Fruit fly (Drosophila melanogaster) whole organism, embryonic: ENCODE measurements around the gene CG1896.
A peak's percentile ranks its signal among the peaks of the same experiment; 100 is the strongest.

Source experiments
- Ada2b ChIP-seq: fragments of 200-800 bp; sonication (Bioruptor generic); IDR thresholded peaks from 2 replicates; pipeline ENCODE4 v1.3.6; 2022; ENCODE audit warnings: missing biosample characterization, missing genetic modification characterization
- CG10147 ChIP-seq: fragments of 200-800 bp; sonication (Bioruptor generic); optimal IDR thresholded peaks from 2 replicates; lab custom pipeline; 2019; ENCODE audit warnings: missing biosample characterization, mild to moderate bottlenecking, missing genetic modification characterization, moderate library complexity
- CG12236 ChIP-seq: fragments of 200-800 bp; sonication (Bioruptor generic); optimal IDR thresholded peaks from 2 replicates; lab custom pipeline; 2016; ENCODE audit warnings: missing biosample characterization, missing genetic modification characterization
- CG12391 ChIP-seq: fragments of 200-800 bp; sonication (Bioruptor generic); optimal IDR thresholded peaks from 3 replicates; lab custom pipeline; 2018; ENCODE audit warnings: missing biosample characterization, mild to moderate bottlenecking, missing genetic modification characterization, moderate library complexity
- CG13296 ChIP-seq: fragments of 200-800 bp; sonication (Bioruptor generic); optimal IDR thresholded peaks from 3 replicates; lab custom pipeline; 2018; ENCODE audit warnings: missing biosample characterization, mild to moderate bottlenecking, missing genetic modification characterization
- CG13894 ChIP-seq: fragments of 200-800 bp; sonication (Bioruptor generic); optimal IDR thresholded peaks from 3 replicates; lab custom pipeline; 2018; ENCODE audit warnings: missing biosample characterization, mild to moderate bottlenecking, missing genetic modification characterization, moderate library complexity
- CG17361 ChIP-seq: fragments of 200-800 bp; sonication (Bioruptor generic); IDR thresholded peaks from 3 replicates; pipeline ENCODE4 v1.3.6; 2022; ENCODE audit warnings: missing biosample characterization, missing genetic modification characterization
- CG17912 ChIP-seq: fragments of 200-800 bp; sonication (Bioruptor generic); optimal IDR thresholded peaks from 2 replicates; lab custom pipeline; 2018; ENCODE audit warnings: missing biosample characterization, mild to moderate bottlenecking, missing genetic modification characterization
- CG3065 ChIP-seq: fragments of 200-800 bp; sonication (Bioruptor generic); optimal IDR thresholded peaks from 2 replicates; lab custom pipeline; 2016; ENCODE audit warnings: missing biosample characterization, missing genetic modification characterization
- CG3163 ChIP-seq: fragments of 200-800 bp; sonication (Bioruptor generic); optimal IDR thresholded peaks from 3 replicates; lab custom pipeline; 2016; ENCODE audit warnings: missing biosample characterization, missing genetic modification characterization
- CG3726 ChIP-seq: fragments of 200-800 bp; sonication (Bioruptor generic); IDR thresholded peaks from 3 replicates; pipeline ENCODE4, ENCODE4 v1.3.6; 2022; ENCODE audit warnings: missing biosample characterization, missing genetic modification characterization
- CG4282 ChIP-seq: fragments of 200-800 bp; sonication (Bioruptor generic); optimal IDR thresholded peaks from 2 replicates; lab custom pipeline; 2016; ENCODE audit warnings: missing biosample characterization, missing genetic modification characterization
- CG4730 ChIP-seq: fragments of 200-800 bp; sonication (Bioruptor generic); IDR thresholded peaks from 2 replicates; pipeline ENCODE4 v1.3.6; 2022; ENCODE audit warnings: missing biosample characterization, missing genetic modification characterization
- CG4854 ChIP-seq: fragments of 200-800 bp; sonication (Bioruptor generic); optimal IDR thresholded peaks from 2 replicates; lab custom pipeline; 2016; ENCODE audit warnings: missing biosample characterization, missing genetic modification characterization, inconsistent platforms
- CG5953 ChIP-seq: fragments of 200-800 bp; sonication (Bioruptor generic); IDR thresholded peaks from 2 replicates; pipeline ENCODE4 v1.3.6; 2022; ENCODE audit warnings: missing biosample characterization, missing genetic modification characterization
- CG6272 ChIP-seq: fragments of 200-800 bp; sonication (Bioruptor generic); IDR thresholded peaks from 2 replicates; pipeline ENCODE4 v1.3.6; 2022; ENCODE audit warnings: missing biosample characterization, missing genetic modification characterization
- CG6791 ChIP-seq: fragments of 200-800 bp; sonication (Bioruptor generic); IDR thresholded peaks from 3 replicates; pipeline ENCODE4 v1.3.6; 2022; ENCODE audit warnings: missing biosample characterization, missing genetic modification characterization; ENCODE audit not compliant: partially characterized antibody
- CG7357 ChIP-seq: fragments of 200-800 bp; sonication (Bioruptor generic); IDR thresholded peaks from 3 replicates; pipeline ENCODE4 v1.3.6; 2022; ENCODE audit warnings: missing biosample characterization, missing genetic modification characterization
- CG7372 ChIP-seq: fragments of 200-800 bp; sonication (Bioruptor generic); IDR thresholded peaks from 2 replicates; pipeline ENCODE4 v1.3.6; 2022; ENCODE audit warnings: missing biosample characterization, missing genetic modification characterization
- CG8944 ChIP-seq: fragments of 200-800 bp; sonication (Bioruptor generic); optimal IDR thresholded peaks from 3 replicates; lab custom pipeline; 2016; ENCODE audit warnings: missing biosample characterization, missing genetic modification characterization
- D ChIP-seq, 2 experiments: fragments of 200-800 bp in 1 of 2; fragments of >200 bp in 1 of 2; sonication (Bioruptor generic) in 1 of 2; optimal IDR thresholded peaks; 2 replicates in 1 of 2; 3 replicates in 1 of 2; lab custom pipeline; 2017; ENCODE audit warnings: mild to moderate bottlenecking in 1 of 2, missing biosample characterization in 1 of 2, missing genetic modification characterization in 1 of 2, missing genetic modification reagents in 1 of 2
- E2f2 ChIP-seq: fragments of 200-800 bp; sonication (Bioruptor generic); IDR thresholded peaks from 2 replicates; pipeline ENCODE4 v1.3.6; 2022; ENCODE audit warnings: missing biosample characterization, missing genetic modification characterization
- H15 ChIP-seq: fragments of 200-800 bp; sonication (Bioruptor generic); IDR thresholded peaks from 3 replicates; pipeline ENCODE4 v1.3.6; 2022; ENCODE audit warnings: missing biosample characterization, missing genetic modification characterization
- H2.0 ChIP-seq: fragments of 200-800 bp; sonication (Bioruptor generic); IDR thresholded peaks from 2 replicates; pipeline ENCODE4 v1.3.6; 2022; ENCODE audit warnings: missing biosample characterization, missing genetic modification characterization
- HLHmδ ChIP-seq: fragments of 200-800 bp; sonication (Bioruptor generic); optimal IDR thresholded peaks from 2 replicates; lab custom pipeline; 2018; ENCODE audit warnings: missing biosample characterization, mild to moderate bottlenecking, missing genetic modification characterization, moderate library complexity
- Med ChIP-seq: fragments of 200-800 bp; sonication (Bioruptor generic); peaks from one replicate; lab custom pipeline; 2016; ENCODE audit warnings: missing biosample characterization, missing genetic modification characterization, mild to moderate bottlenecking, inconsistent platforms, moderate library complexity
- Meics ChIP-seq: fragments of 200-800 bp; sonication (Bioruptor generic); optimal IDR thresholded peaks from 2 replicates; lab custom pipeline; 2017; ENCODE audit warnings: missing biosample characterization, mild to moderate bottlenecking, missing genetic modification characterization
- Mes4 ChIP-seq: fragments of 200-800 bp; sonication (Bioruptor generic); optimal IDR thresholded peaks from 2 replicates; lab custom pipeline; 2016; ENCODE audit warnings: missing biosample characterization, missing genetic modification characterization
- Oli ChIP-seq: fragments of 200-800 bp; sonication (Bioruptor generic); optimal IDR thresholded peaks from 2 replicates; lab custom pipeline; 2018; ENCODE audit warnings: missing biosample characterization, mild to moderate bottlenecking, missing genetic modification characterization, moderate library complexity
- Usf ChIP-seq: fragments of 200-800 bp; sonication (Bioruptor generic); optimal IDR thresholded peaks from 2 replicates; lab custom pipeline; 2017; ENCODE audit warnings: missing genotype, missing biosample characterization, missing genetic modification characterization
- aop ChIP-seq: fragments of 200-800 bp; sonication (Bioruptor generic); IDR thresholded peaks from 2 replicates; pipeline ENCODE4 v1.3.6; 2022; ENCODE audit warnings: missing biosample characterization, missing genetic modification characterization
- bsh ChIP-seq, 2 experiments: fragments of 200-800 bp; sonication (Bioruptor generic); optimal IDR thresholded peaks; 2 replicates each; lab custom pipeline; 2017 to 2018; ENCODE audit warnings: mild to moderate bottlenecking in 2 of 2, missing biosample characterization in 2 of 2, missing genetic modification characterization in 2 of 2, moderate library complexity in 1 of 2
- btn ChIP-seq: fragments of 200-800 bp; sonication (Bioruptor generic); optimal IDR thresholded peaks from 2 replicates; lab custom pipeline; 2016; ENCODE audit warnings: missing biosample characterization, missing genetic modification characterization
- cato ChIP-seq: fragments of 200-800 bp; sonication (Bioruptor generic); optimal IDR thresholded peaks from 2 replicates; lab custom pipeline; 2016; ENCODE audit warnings: missing biosample characterization, missing genetic modification characterization, borderline replicate concordance
- caup ChIP-seq: fragments of 200-800 bp; sonication (Bioruptor generic); optimal IDR thresholded peaks from 3 replicates; lab custom pipeline; 2017; ENCODE audit warnings: missing biosample characterization, mild to moderate bottlenecking, missing genetic modification characterization, moderate library complexity; ENCODE audit not compliant: severe bottlenecking
- chinmo ChIP-seq: fragments of 200-800 bp; sonication (Bioruptor generic); IDR thresholded peaks from 4 replicates; pipeline ENCODE4 v1.3.6; 2022; ENCODE audit warnings: missing biosample characterization, missing genetic modification characterization; ENCODE audit not compliant: partially characterized antibody
- crp ChIP-seq, 2 experiments: fragments of 200-800 bp; sonication (Bioruptor generic); optimal IDR thresholded peaks; 2 replicates in 1 of 2; 3 replicates in 1 of 2; lab custom pipeline; 2017; ENCODE audit warnings: missing biosample characterization in 2 of 2, missing genetic modification characterization in 2 of 2, mild to moderate bottlenecking in 1 of 2, moderate library complexity in 1 of 2
- dm ChIP-seq: fragments of 200-800 bp; sonication (Bioruptor generic); optimal IDR thresholded peaks from 3 replicates; lab custom pipeline; 2016; ENCODE audit warnings: missing biosample characterization, missing genetic modification characterization
- gro ChIP-seq: fragments of 200-800 bp; sonication (Bioruptor generic); optimal IDR thresholded peaks from 2 replicates; lab custom pipeline; 2016; ENCODE audit warnings: missing biosample characterization, missing genetic modification characterization
- lbe ChIP-seq: fragments of 200-800 bp; sonication (Bioruptor generic); optimal IDR thresholded peaks from 2 replicates; lab custom pipeline; 2016; ENCODE audit warnings: missing biosample characterization, mild to moderate bottlenecking, missing genetic modification characterization
- mam ChIP-seq: fragments of 200-800 bp; sonication (Bioruptor generic); optimal IDR thresholded peaks from 3 replicates; lab custom pipeline; 2016; ENCODE audit warnings: missing biosample characterization, missing genetic modification characterization
- oc ChIP-seq: fragments of 200-800 bp; sonication (Bioruptor generic); optimal IDR thresholded peaks from 2 replicates; lab custom pipeline; 2018; ENCODE audit warnings: missing biosample characterization, mild to moderate bottlenecking, missing genetic modification characterization, moderate library complexity
- repo ChIP-seq: fragments of 200-800 bp; sonication (Bioruptor generic); optimal IDR thresholded peaks from 2 replicates; lab custom pipeline; 2016; ENCODE audit warnings: missing biosample characterization, missing genetic modification characterization
- rib ChIP-seq: fragments of 200-800 bp; sonication (Bioruptor generic); IDR thresholded peaks from 2 replicates; pipeline ENCODE4 v1.3.6; 2022; ENCODE audit warnings: missing biosample characterization, missing genetic modification characterization
- ro ChIP-seq: fragments of 200-800 bp; sonication (Bioruptor generic); IDR thresholded peaks from 2 replicates; pipeline ENCODE4 v1.3.6; 2022; ENCODE audit warnings: missing biosample characterization, missing genetic modification characterization
- salm ChIP-seq: fragments of 200-800 bp; sonication (Bioruptor generic); optimal IDR thresholded peaks from 2 replicates; lab custom pipeline; 2018; ENCODE audit warnings: missing biosample characterization, mild to moderate bottlenecking, missing genetic modification characterization
- stc ChIP-seq: fragments of 200-800 bp; sonication (Bioruptor generic); IDR thresholded peaks from 2 replicates; pipeline ENCODE4 v1.3.6; 2022; ENCODE audit warnings: missing biosample characterization, missing genetic modification characterization
- tio ChIP-seq: fragments of 200-800 bp; sonication (Bioruptor generic); optimal IDR thresholded peaks from 2 replicates; lab custom pipeline; 2017; ENCODE audit warnings: missing biosample characterization, missing genetic modification characterization, inconsistent platforms
- unpg ChIP-seq: fragments of 200-800 bp; sonication (Bioruptor generic); optimal IDR thresholded peaks from 3 replicates; lab custom pipeline; 2018; ENCODE audit warnings: missing biosample characterization, mild to moderate bottlenecking, missing genetic modification characterization, moderate library complexity
- zen2 ChIP-seq: fragments of 200-800 bp; sonication (Bioruptor generic); IDR thresholded peaks from 3 replicates; pipeline ENCODE4 v1.3.6; 2022; ENCODE audit warnings: missing biosample characterization, missing genetic modification characterization; ENCODE audit not compliant: partially characterized antibody
- zfh2 ChIP-seq: fragments of 200-800 bp; sonication (Bioruptor generic); optimal IDR thresholded peaks from 2 replicates; lab custom pipeline; 2016; ENCODE audit warnings: missing biosample characterization, missing genetic modification characterization

CG1896 gene

DNA sequence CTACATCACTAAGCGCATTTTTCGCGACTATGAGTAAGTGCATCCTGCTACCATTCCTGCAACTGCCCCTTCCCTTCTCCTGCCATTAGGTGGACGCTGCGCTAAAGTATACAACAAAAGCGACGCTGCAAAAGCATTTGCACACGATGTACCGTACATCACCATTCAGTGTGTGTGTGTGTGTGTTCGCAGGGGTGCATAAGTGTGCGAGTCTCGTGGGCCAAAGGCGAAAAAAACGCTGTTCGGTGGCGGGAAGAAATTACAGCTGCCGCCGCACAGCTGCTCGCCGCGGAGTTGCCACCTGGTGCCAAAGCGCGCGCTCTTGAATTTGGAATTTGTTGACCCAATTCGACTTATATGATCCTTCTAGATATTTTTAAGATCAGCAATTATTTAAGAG is 50.4 kb downstream of the CG1896 start (continued):
- no peak for TF ChIP-seq Meics (GFP tag; lab: Kevin White, UChicago)
- TF ChIP-seq CG7372 (GFP tag; lab: Robert Waterston, UW) = no peak
- TF ChIP-seq CG3163 (GFP tag; lab: Kevin White, UChicago) = no peak
- TF ChIP-seq stc (GFP tag; lab: Robert Waterston, UW) = no peak
- no peak for TF ChIP-seq CG17361 (GFP tag; lab: Robert Waterston, UW)
- TF ChIP-seq CG4730 (GFP tag; lab: Robert Waterston, UW) = no peak
- no peak for TF ChIP-seq mam (GFP tag; lab: Kevin White, UChicago)
- TF ChIP-seq CG3065 (GFP tag; lab: Kevin White, UChicago) = no peak
- TF ChIP-seq ro = no peak
- no peak for TF ChIP-seq caup
- TF ChIP-seq oc (tag; lab: Kevin White, UChicago) = no peak
- TF ChIP-seq zfh2 (GFP tag; lab: Kevin White, UChicago) = no peak
- no peak for TF ChIP-seq HLHmδ (GFP tag; lab: Kevin White, UChicago)
- no peak for TF ChIP-seq repo
- TF ChIP-seq aop (GFP tag; lab: Robert Waterston, UW) = no peak
- TF ChIP-seq CG3726 = no peak
- no peak for TF ChIP-seq bsh (GFP tag; optimal IDR thresholded peaks at IDR 0.05; lab: Kevin White, UChicago)
- no peak for TF ChIP-seq Usf (GFP tag; lab: Kevin White, UChicago)
- TF ChIP-seq CG7357 (GFP tag; lab: Robert Waterston, UW) = no peak
- TF ChIP-seq cato (GFP tag; lab: Kevin White, UChicago) = no peak
- no peak for TF ChIP-seq btn (GFP tag; lab: Kevin White, UChicago)
- TF ChIP-seq Ada2b (GFP tag; lab: Robert Waterston, UW) = no peak
- TF ChIP-seq D (optimal IDR thresholded peaks at IDR 0.05; lab: Kevin White, UChicago) = no peak
- no peak for TF ChIP-seq D (GFP tag; optimal IDR thresholded peaks at IDR 0.05; lab: Kevin White, UChicago)
- 0 out of 3 replicates have a peak, but pooled peaks have one; percentile 62 for TF ChIP-seq zen2 (GFP tag; lab: Robert Waterston, UW)
- no peak for TF ChIP-seq CG4282
- no peak for TF ChIP-seq H15 (GFP tag; lab: Robert Waterston, UW)
- no peak for TF ChIP-seq tio
- no peak for TF ChIP-seq CG5953 (GFP tag; lab: Robert Waterston, UW)
- no peak for TF ChIP-seq Oli
- no peak for TF ChIP-seq CG13296 (GFP tag; lab: Kevin White, UChicago)
- no peak for TF ChIP-seq CG17912
- TF ChIP-seq Mes4 (GFP tag; lab: Kevin White, UChicago) = no peak
- peak; percentile 86; the same call in 2 of the 4 replicates for TF ChIP-seq chinmo
- no peak for TF ChIP-seq CG10147 (GFP tag; lab: Kevin White, UChicago)
- TF ChIP-seq crp (GFP tag; optimal IDR thresholded peaks at IDR 0.05; lab: Kevin White, UChicago) = peak; percentile 86 to 97
- no peak for TF ChIP-seq CG8944
- no peak for TF ChIP-seq CG6272
- no peak for TF ChIP-seq lbe (GFP tag; lab: Kevin White, UChicago)
- no peak for TF ChIP-seq CG12391 (tag; lab: Kevin White, UChicago)
- 0 out of 3 replicates have a peak, but pooled peaks have one; percentile 40 for TF ChIP-seq CG6791 (GFP tag; lab: Robert Waterston, UW)
- TF ChIP-seq unpg (GFP tag; lab: Kevin White, UChicago) = no peak
- peak; percentile 89 for TF ChIP-seq Med (GFP tag; lab: Kevin White, UChicago)
- no peak for TF ChIP-seq CG12236 (GFP tag; lab: Kevin White, UChicago)
- TF ChIP-seq gro = no peak
- peak; percentile 97 for TF ChIP-seq E2f2 (GFP tag; lab: Robert Waterston, UW)
- no peak for TF ChIP-seq H2.0 (GFP tag; lab: Robert Waterston, UW)
- peak; percentile 89 for TF ChIP-seq dm (GFP tag; lab: Kevin White, UChicago)
- TF ChIP-seq CG4854 (GFP tag; lab: Kevin White, UChicago) = no peak
- TF ChIP-seq rib = peak; percentile 30; the same call in 1 of the 2 replicates
- no peak for TF ChIP-seq salm
- TF ChIP-seq CG13894 (tag; lab: Kevin White, UChicago) = no peak
